Worm (Caenorhabditis elegans): ENCODE data around the gene mdt-8.

- TF ChIP-seq lir-3 (tag; optimal IDR thresholded peaks at IDR 0.05) (no peak), pqm-1 (tag; optimal IDR thresholded peaks at IDR 0.05) (no peak), lsy-2 (tag; optimal IDR thresholded peaks at IDR 0.05) (no peak), dpl-1 (GFP tag; optimal IDR thresholded peaks at IDR 0.05) (no peak), ztf-11 (tag; optimal IDR thresholded peaks at IDR 0.05) (no peak), fkh-10 (GFP tag; optimal IDR thresholded peaks at IDR 0.05) (no peak), zag-1 (tag; optimal IDR thresholded peaks at IDR 0.05) (no peak), pha-4 (GFP tag; IDR thresholded peaks at IDR 0.05) (no peak), pha-4 (tag; optimal IDR thresholded peaks at IDR 0.05) (no peak), ceh-20 (GFP tag; IDR thresholded peaks at IDR 0.05) (no peak)
Measured at ce11 chrII:11568670-11569069, 35.1 kb upstream of the mdt-8 start.
